Fruit fly (Drosophila melanogaster): ENCODE measurements around the gene eas.
A peak's percentile ranks its signal among the peaks of the same experiment; 100 is the strongest.

The eas gene

DNA sequence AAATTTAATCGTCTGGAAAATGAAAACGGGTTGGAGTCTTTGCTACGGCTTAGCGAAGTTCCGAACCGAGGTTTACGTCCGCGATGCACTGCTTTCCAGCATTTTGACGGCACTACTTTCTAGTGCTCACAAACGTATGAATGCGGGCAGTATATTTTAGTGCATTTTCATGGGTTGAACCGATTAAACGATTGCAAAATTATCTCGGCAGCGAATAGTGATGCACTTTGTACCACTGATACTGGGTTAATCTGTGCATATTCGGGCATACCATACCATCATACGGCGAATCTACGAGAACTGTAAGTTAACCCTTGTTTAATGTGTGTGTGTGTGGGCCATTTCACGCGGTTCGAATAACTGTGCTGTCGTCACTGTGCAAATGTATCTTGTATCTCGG is 7.3 kb upstream of the eas start, which contains the start of gene Mfe2 (continued):
- no peak for TF ChIP-seq dac (GFP tag; optimal IDR thresholded peaks at IDR 0.05)
- peak; percentile 24 for TF ChIP-seq Ets96B (tag; optimal IDR thresholded peaks at IDR 0.05)
- peak; percentile 52 for TF ChIP-seq CG6808 (GFP tag; optimal IDR thresholded peaks at IDR 0.05)
- no peak for TF ChIP-seq Sox102F (GFP tag; optimal IDR thresholded peaks at IDR 0.05)
- TF ChIP-seq CG3919 (GFP tag; optimal IDR thresholded peaks at IDR 0.05), result peak; percentile 46
- TF ChIP-seq cyc (GFP tag; optimal IDR thresholded peaks at IDR 0.05), result peak; percentile 35
- TF ChIP-seq CG6792 (GFP tag; optimal IDR thresholded peaks at IDR 0.05), result no peak
- no peak for TF ChIP-seq CG11902 (GFP tag; optimal IDR thresholded peaks at IDR 0.05)
- TF ChIP-seq topi (GFP tag; optimal IDR thresholded peaks at IDR 0.05), result peak; percentile 52
- TF ChIP-seq vri (GFP tag; optimal IDR thresholded peaks at IDR 0.05), result peak; percentile 37
- no peak for TF ChIP-seq Sox15 (GFP tag; optimal IDR thresholded peaks at IDR 0.05)
- peak; percentile 70 for TF ChIP-seq Eip78C (GFP tag)
- no peak for TF ChIP-seq CG8632 (GFP tag; optimal IDR thresholded peaks at IDR 0.05)
- no peak for TF ChIP-seq CG34406 (GFP tag; optimal IDR thresholded peaks at IDR 0.05)
- TF ChIP-seq spab (GFP tag; optimal IDR thresholded peaks at IDR 0.05), result peak; percentile 31
- no peak for TF ChIP-seq OdsH (GFP tag; optimal IDR thresholded peaks at IDR 0.05)
- TF ChIP-seq Hr38 (GFP tag; optimal IDR thresholded peaks at IDR 0.05), result no peak
- TF ChIP-seq CG31627 (GFP tag; optimal IDR thresholded peaks at IDR 0.05), result peak; percentile 47
- no peak for TF ChIP-seq CG32006 (GFP tag; optimal IDR thresholded peaks at IDR 0.05)
- TF ChIP-seq ss (GFP tag; optimal IDR thresholded peaks at IDR 0.05), result peak; percentile 84 to 85
- peak; percentile 40 for TF ChIP-seq CG7368 (GFP tag; optimal IDR thresholded peaks at IDR 0.05)
- TF ChIP-seq pdm3 (GFP tag; optimal IDR thresholded peaks at IDR 0.05), result no peak
- TF ChIP-seq lz (GFP tag; optimal IDR thresholded peaks at IDR 0.05), result peak; percentile 12

dm6 chrX:16275168-16275853 is 2.8 kb upstream of the eas start:
- TF ChIP-seq Eip78C (GFP tag) (peak; percentile 11), OdsH (GFP tag; optimal IDR thresholded peaks at IDR 0.05) (no peak), esn (GFP tag; optimal IDR thresholded peaks at IDR 0.05) (no peak)

dm6 chrX:16275854-16276338 is 2.2 kb upstream of the eas start, which contains the start of the genes kat80 and Prosalpha4:
TSS of gene kat80 (minus strand) at chrX:16276180.
TSS of gene Prosalpha4 (plus strand) at chrX:16276270.
- TF ChIP-seq CG10669 (GFP tag; optimal IDR thresholded peaks at IDR 0.05) (peak; percentile 12), fkh (GFP tag; optimal IDR thresholded peaks at IDR 0.05) (no peak), Eip75B (GFP tag; optimal IDR thresholded peaks at IDR 0.05) (peak; percentile 50), CG34406 (GFP tag; optimal IDR thresholded peaks at IDR 0.05) (peak; percentile 43), esn (GFP tag; optimal IDR thresholded peaks at IDR 0.05) (peak; percentile 19), dac (GFP tag; optimal IDR thresholded peaks at IDR 0.05) (no peak), CG3919 (GFP tag; optimal IDR thresholded peaks at IDR 0.05) (peak; percentile 26), Gug (GFP tag; IDR thresholded peaks at IDR 0.05) (no peak), OdsH (GFP tag; optimal IDR thresholded peaks at IDR 0.05) (peak; percentile 24), CG3032 (tag; optimal IDR thresholded peaks at IDR 0.05) (peak; percentile 28), CG8632 (GFP tag; optimal IDR thresholded peaks at IDR 0.05) (peak; percentile 13), CG6792 (GFP tag; optimal IDR thresholded peaks at IDR 0.05) (peak; percentile 22), CG32006 (GFP tag; optimal IDR thresholded peaks at IDR 0.05) (peak; percentile 38), pdm3 (GFP tag; optimal IDR thresholded peaks at IDR 0.05) (no peak), acj6 (GFP tag; optimal IDR thresholded peaks at IDR 0.05) (peak; percentile 2), eg (GFP tag; IDR thresholded peaks at IDR 0.05) (0 out of 3 replicates have a peak, but pooled peaks have one; percentile 36), ss (GFP tag; optimal IDR thresholded peaks at IDR 0.05) (peak in 1 of 2 experiments; percentile 0), Hr4 (GFP tag; optimal IDR thresholded peaks at IDR 0.05) (peak; percentile 33), achi (GFP tag; optimal IDR thresholded peaks at IDR 0.05) (peak; percentile 40), fd85E (GFP tag; optimal IDR thresholded peaks at IDR 0.05) (no peak), CG7368 (GFP tag; optimal IDR thresholded peaks at IDR 0.05) (peak; percentile 0), CG11294 (GFP tag; IDR thresholded peaks at IDR 0.05) (no peak), svp (GFP tag) (peak; percentile 45), dsx (GFP tag; optimal IDR thresholded peaks at IDR 0.05; ENCODE audit: poor library complexity, severe bottlenecking) (peak; percentile 69)
